Worm (Caenorhabditis elegans) whole organism, young adult: ENCODE results near the gene spp-1.

Experiments used
- B0019.2 ChIP-seq: fragments of 200-800 bp; sonication (Bioruptor generic); conservative IDR thresholded peaks from 2 replicates; pipeline ENCODE4 v1.3.6; 2022; ENCODE audit warnings: missing genetic modification reagents, missing genetic modification characterization, missing compliant biosample characterization
- B0261.1 ChIP-seq: sonication (generic microtip); optimal IDR thresholded peaks from 2 replicates; lab custom pipeline; 2016; ENCODE audit warnings: mild to moderate bottlenecking, missing genetic modification characterization, moderate library complexity, missing compliant biosample characterization
- D2030.7 ChIP-seq: fragments of 200-800 bp; sonication (Bioruptor generic); IDR thresholded peaks from 2 replicates; pipeline ENCODE4 v1.3.6; 2022; ENCODE audit warnings: missing genetic modification reagents, missing genetic modification characterization, missing compliant biosample characterization
- F10E7.11 ChIP-seq: sonication (generic microtip); optimal IDR thresholded peaks from 2 replicates; lab custom pipeline; 2017; ENCODE audit warnings: mild to moderate bottlenecking, missing genetic modification characterization, moderate library complexity, missing compliant biosample characterization
- F22D6.2 ChIP-seq: sonication (generic microtip); optimal IDR thresholded peaks from 2 replicates; lab custom pipeline; 2016; ENCODE audit warnings: mild to moderate bottlenecking, missing genetic modification characterization, missing compliant biosample characterization
- F33H1.4 ChIP-seq: fragments of 200-800 bp; sonication (Bioruptor generic); IDR thresholded peaks from 2 replicates; pipeline ENCODE4 v1.3.6; 2022; ENCODE audit warnings: missing genetic modification reagents, missing genetic modification characterization, missing compliant biosample characterization
- F37B4.10 ChIP-seq: fragments of 200-800 bp; sonication (Bioruptor generic); IDR thresholded peaks from 2 replicates; pipeline ENCODE4 v1.3.6; 2022; ENCODE audit warnings: missing genetic modification characterization, missing compliant biosample characterization
- F49E8.2 ChIP-seq: sonication (generic microtip); optimal IDR thresholded peaks from 3 replicates; lab custom pipeline; 2017; ENCODE audit warnings: missing genetic modification characterization, mild to moderate bottlenecking, missing compliant biosample characterization, antibody characterized with exemption, moderate library complexity; ENCODE audit not compliant: insufficient read depth
- F57A8.1 ChIP-seq: fragments of 200-800 bp; sonication (Bioruptor generic); optimal IDR thresholded peaks from 2 replicates; lab custom pipeline; 2018; ENCODE audit warnings: mild to moderate bottlenecking, missing genetic modification characterization, moderate library complexity, missing compliant biosample characterization
- F57C9.4 ChIP-seq: sonication (generic microtip); optimal IDR thresholded peaks from 2 replicates; lab custom pipeline; 2017; ENCODE audit warnings: mild to moderate bottlenecking, missing genetic modification characterization, missing compliant biosample characterization
- ZK185.1 ChIP-seq: sonication (generic microtip); optimal IDR thresholded peaks from 2 replicates; lab custom pipeline; 2016; ENCODE audit warnings: mild to moderate bottlenecking, missing genetic modification characterization, missing compliant biosample characterization; ENCODE audit not compliant: poor library complexity, severe bottlenecking
- athp-1 ChIP-seq: sonication (generic microtip); optimal IDR thresholded peaks from 2 replicates; lab custom pipeline; 2017; ENCODE audit warnings: mild to moderate bottlenecking, missing genetic modification characterization, missing compliant biosample characterization
- bed-1 ChIP-seq: fragments of 200-800 bp; sonication (Bioruptor generic); IDR thresholded peaks from 2 replicates; pipeline ENCODE4 v1.3.6; 2022; ENCODE audit warnings: missing genetic modification reagents, missing genetic modification characterization, missing compliant biosample characterization
- bed-2 ChIP-seq: fragments of 200-800 bp; sonication (Bioruptor generic); IDR thresholded peaks from 2 replicates; pipeline ENCODE4 v1.3.6; 2022; ENCODE audit warnings: missing genetic modification reagents, missing genetic modification characterization, missing compliant biosample characterization
- cebp-2 ChIP-seq: fragments of 200-800 bp; sonication (Bioruptor generic); IDR thresholded peaks from 2 replicates; pipeline ENCODE4 v1.3.6; 2022; ENCODE audit warnings: missing genetic modification characterization, missing compliant biosample characterization
- ceh-27 ChIP-seq: fragments of 200-800 bp; sonication (Bioruptor generic); optimal IDR thresholded peaks from 2 replicates; lab custom pipeline; 2018; ENCODE audit warnings: mild to moderate bottlenecking, missing genetic modification characterization, moderate library complexity, missing compliant biosample characterization
- egrh-3 ChIP-seq: fragments of 200-800 bp; sonication (Bioruptor generic); IDR thresholded peaks from 2 replicates; pipeline ENCODE4 v1.3.6; 2022; ENCODE audit warnings: missing genetic modification reagents, missing genetic modification characterization, missing compliant biosample characterization
- ets-4 ChIP-seq: fragments of 200-800 bp; sonication (Bioruptor generic); optimal IDR thresholded peaks from 2 replicates; lab custom pipeline; 2018; ENCODE audit warnings: mild to moderate bottlenecking, missing genetic modification characterization, missing compliant biosample characterization
- fkh-3 ChIP-seq: sonication (generic microtip); optimal IDR thresholded peaks from 2 replicates; lab custom pipeline; 2016; ENCODE audit warnings: mild to moderate bottlenecking, missing genetic modification characterization, missing compliant biosample characterization
- him-1 ChIP-seq: sonication (generic microtip); optimal IDR thresholded peaks from 2 replicates; lab custom pipeline; 2016; ENCODE audit warnings: missing genotype, missing genetic modification reagents, missing genetic modification characterization, missing compliant biosample characterization
- hmg-20 ChIP-seq: fragments of 200-800 bp; sonication (Bioruptor generic); IDR thresholded peaks from 2 replicates; pipeline ENCODE4 v1.3.6; 2022; ENCODE audit warnings: missing genetic modification reagents, missing genetic modification characterization, missing compliant biosample characterization
- hrde-1 ChIP-seq: sonication (generic microtip); optimal IDR thresholded peaks from 2 replicates; lab custom pipeline; 2016; ENCODE audit warnings: missing genetic modification characterization, mild to moderate bottlenecking, missing compliant biosample characterization, moderate library complexity, missing genotype, missing genetic modification reagents, borderline replicate concordance
- hsf-1 ChIP-seq: fragments of 200-800 bp; sonication (Bioruptor generic); IDR thresholded peaks from 2 replicates; pipeline ENCODE4 v1.3.6; 2022; ENCODE audit warnings: missing genetic modification reagents, missing genetic modification characterization, missing compliant biosample characterization
- lin-35 ChIP-seq, 3 experiments: fragments of 150-350 bp in 2 of 3; sonication (generic microtip) in 1 of 3; optimal IDR thresholded peaks; 2 replicates each; lab custom pipeline; 2014 to 2018; ENCODE audit warnings: missing biosample characterization in 3 of 3, missing genetic modification characterization in 3 of 3, missing genetic modification reagents in 3 of 3
- lin-40 ChIP-seq: sonication (generic microtip); optimal IDR thresholded peaks from 2 replicates; lab custom pipeline; 2016; ENCODE audit warnings: missing genetic modification characterization, mild to moderate bottlenecking, missing compliant biosample characterization, missing genotype, missing genetic modification reagents
- madf-3 ChIP-seq: fragments of 200-800 bp; sonication (Bioruptor generic); IDR thresholded peaks from 2 replicates; pipeline ENCODE4 v1.3.6; 2022; ENCODE audit warnings: missing genetic modification reagents, missing genetic modification characterization, missing compliant biosample characterization
- mcd-1 ChIP-seq: fragments of 200-800 bp; sonication (Bioruptor generic); IDR thresholded peaks from 2 replicates; pipeline ENCODE4 v1.3.6; 2022; ENCODE audit warnings: missing genetic modification reagents, missing genetic modification characterization, missing compliant biosample characterization
- nfyb-1 ChIP-seq: fragments of 200-800 bp; sonication (Bioruptor generic); IDR thresholded peaks from 2 replicates; pipeline ENCODE4 v1.3.6; 2022; ENCODE audit warnings: missing genetic modification reagents, missing genetic modification characterization, missing compliant biosample characterization
- nhr-27 ChIP-seq: fragments of 200-800 bp; sonication (Bioruptor generic); optimal IDR thresholded peaks from 2 replicates; lab custom pipeline; 2018; ENCODE audit warnings: mild to moderate bottlenecking, missing genetic modification characterization, moderate library complexity, missing compliant biosample characterization
- nhr-80 ChIP-seq: sonication (generic microtip); optimal IDR thresholded peaks from 2 replicates; lab custom pipeline; 2016; ENCODE audit warnings: missing genetic modification characterization, missing compliant biosample characterization
- repo-1 ChIP-seq: sonication (generic microtip); optimal IDR thresholded peaks from 2 replicates; lab custom pipeline; 2017; ENCODE audit warnings: mild to moderate bottlenecking, missing genetic modification characterization, missing compliant biosample characterization
- snpc-3.4 ChIP-seq: sonication (generic microtip); optimal IDR thresholded peaks from 2 replicates; lab custom pipeline; 2017; ENCODE audit warnings: missing genetic modification characterization, mild to moderate bottlenecking, missing compliant biosample characterization, antibody characterized with exemption, moderate library complexity, missing genotype, missing genetic modification reagents
- sptf-2 ChIP-seq: fragments of 200-800 bp; sonication (Bioruptor generic); optimal IDR thresholded peaks from 2 replicates; lab custom pipeline; 2018; ENCODE audit warnings: mild to moderate bottlenecking, missing genetic modification characterization, missing compliant biosample characterization
- tbx-9 ChIP-seq: sonication (generic microtip); optimal IDR thresholded peaks from 2 replicates; lab custom pipeline; 2016; ENCODE audit warnings: borderline replicate concordance, missing genetic modification characterization, inconsistent platforms, missing compliant biosample characterization
- tlf-1 ChIP-seq: fragments of 200-800 bp; sonication (Bioruptor generic); optimal IDR thresholded peaks from 2 replicates; lab custom pipeline; 2018; ENCODE audit warnings: mild to moderate bottlenecking, missing genetic modification characterization, missing compliant biosample characterization
- unc-130 ChIP-seq: sonication (generic microtip); optimal IDR thresholded peaks from 2 replicates; lab custom pipeline; 2016; ENCODE audit warnings: missing genetic modification reagents, missing genetic modification characterization, missing compliant biosample characterization
- ztf-18 ChIP-seq: sonication (generic microtip); optimal IDR thresholded peaks from 2 replicates; lab custom pipeline; 2016; ENCODE audit warnings: missing genotype, mild to moderate bottlenecking, missing genetic modification characterization, missing compliant biosample characterization
- ztf-22 ChIP-seq: fragments of 200-800 bp; sonication (Bioruptor generic); optimal IDR thresholded peaks from 2 replicates; lab custom pipeline; 2018; ENCODE audit warnings: mild to moderate bottlenecking, missing genetic modification characterization, moderate library complexity, missing compliant biosample characterization
- ztf-26 ChIP-seq: sonication (generic microtip); optimal IDR thresholded peaks from 2 replicates; lab custom pipeline; 2017; ENCODE audit warnings: missing genetic modification characterization, missing compliant biosample characterization
- ztf-3 ChIP-seq: fragments of 200-800 bp; sonication (Bioruptor generic); optimal IDR thresholded peaks from 2 replicates; lab custom pipeline; 2018; ENCODE audit warnings: mild to moderate bottlenecking, missing genetic modification characterization, missing compliant biosample characterization

Gene spp-1

ce11 chrIII:10318755-10319154 is 36.7 kb downstream of the spp-1 start, which contains the start of gene unc-69 (continued):
- TF ChIP-seq tlf-1 (GFP tag; lab: Kevin White, UChicago) (no peak), him-1 (no peak), ztf-18 (tag; lab: Kevin White, UChicago) (peak; percentile 33), hrde-1 (no peak), D2030.7 (GFP tag; lab: Robert Waterston, UW) (peak; percentile 31; the same call in 1 of the 2 replicates), mcd-1 (GFP tag; lab: Robert Waterston, UW) (peak; percentile 88), lin-35 (GFP tag; optimal IDR thresholded peaks at IDR 0.05; lab: Kevin White, UChicago) (peak in 1 of 3 experiments; percentile 26), F33H1.4 (peak; percentile 27; the same call in 1 of the 2 replicates), hmg-20 (GFP tag; lab: Robert Waterston, UW) (no peak), F22D6.2 (no peak), repo-1 (tag; lab: Kevin White, UChicago) (no peak), F10E7.11 (tag; lab: Kevin White, UChicago) (no peak), snpc-3.4 (tag; lab: Kevin White, UChicago) (peak; percentile 9), ceh-27 (GFP tag; lab: Kevin White, UChicago) (peak; percentile 48), ets-4 (GFP tag; lab: Kevin White, UChicago) (no peak), nfyb-1 (GFP tag; lab: Robert Waterston, UW) (no peak), ztf-22 (GFP tag; lab: Kevin White, UChicago) (no peak), ztf-26 (tag; lab: Kevin White, UChicago) (no peak), tbx-9 (tag; lab: Kevin White, UChicago) (no peak), B0019.2 (GFP tag; lab: Robert Waterston, UW) (no peak), ZK185.1 (no peak)

ce11 chrIII:10318062-10318609 is 37.3 kb downstream of the spp-1 start, which contains the start of the genes unc-50 and ostf-4:
Gene unc-50, minus strand, starts transcription at chrIII:10318162.
Gene ostf-4, minus strand, starts transcription at chrIII:10318559.
- TF ChIP-seq fkh-3 (tag; lab: Kevin White, UChicago) (no peak), hmg-20 (GFP tag; lab: Robert Waterston, UW) (no peak), tlf-1 (GFP tag; lab: Kevin White, UChicago) (no peak), bed-2 (no peak)

ce11 chrIII:10314234-10314633 is 41.2 kb downstream of the spp-1 start:
- TF ChIP-seq nhr-80 (tag; lab: Kevin White, UChicago) (peak; percentile 24), nhr-27 (tag; lab: Kevin White, UChicago) (no peak), ztf-18 (tag; lab: Kevin White, UChicago) (peak; percentile 0)

ce11 chrIII:10311016-10311415 is 44.5 kb downstream of the spp-1 start, which contains the start of gene T07A5.7:
Gene T07A5.7, minus strand, starts transcription at chrIII:10311116.
- TF ChIP-seq ztf-3 (GFP tag; lab: Kevin White, UChicago): no peak
- no peak for TF ChIP-seq madf-3
- no peak for TF ChIP-seq unc-130 (GFP tag; lab: Kevin White, UChicago)
- TF ChIP-seq F49E8.2 (tag; lab: Kevin White, UChicago): no peak
- TF ChIP-seq bed-1: no peak
- no peak for TF ChIP-seq hmg-20 (GFP tag; lab: Robert Waterston, UW)
- no peak for TF ChIP-seq B0261.1 (tag; lab: Kevin White, UChicago)
- no peak for TF ChIP-seq athp-1
- TF ChIP-seq snpc-3.4 (tag; lab: Kevin White, UChicago): no peak
- no peak for TF ChIP-seq B0019.2 (GFP tag; lab: Robert Waterston, UW)
- TF ChIP-seq egrh-3: no peak
- TF ChIP-seq F57C9.4 (tag; lab: Kevin White, UChicago): no peak
- TF ChIP-seq sptf-2 (GFP tag; lab: Kevin White, UChicago): no peak
- TF ChIP-seq lin-40 (tag; lab: Kevin White, UChicago): no peak
- TF ChIP-seq hsf-1 (GFP tag; lab: Robert Waterston, UW): no peak
- no peak for TF ChIP-seq F37B4.10
- no peak for TF ChIP-seq cebp-2
- no peak for TF ChIP-seq F57A8.1 (GFP tag; lab: Kevin White, UChicago)
- no peak for TF ChIP-seq lin-35 (GFP tag; optimal IDR thresholded peaks at IDR 0.05; lab: Kevin White, UChicago)
